Worm (Caenorhabditis elegans) whole organism, L4/young adult: ENCODE data around the gene F59F3.6.

Source experiments
- dao-5 ChIP-seq: sonication (generic microtip); optimal IDR thresholded peaks from 2 replicates; lab custom pipeline; 2016; ENCODE audit warnings: missing genotype, missing genetic modification characterization, moderate library complexity, missing compliant biosample characterization
- him-1 ChIP-seq: sonication (generic microtip); optimal IDR thresholded peaks from 2 replicates; lab custom pipeline; 2016; ENCODE audit warnings: missing genotype, missing genetic modification reagents, missing genetic modification characterization, missing compliant biosample characterization

DNA sequence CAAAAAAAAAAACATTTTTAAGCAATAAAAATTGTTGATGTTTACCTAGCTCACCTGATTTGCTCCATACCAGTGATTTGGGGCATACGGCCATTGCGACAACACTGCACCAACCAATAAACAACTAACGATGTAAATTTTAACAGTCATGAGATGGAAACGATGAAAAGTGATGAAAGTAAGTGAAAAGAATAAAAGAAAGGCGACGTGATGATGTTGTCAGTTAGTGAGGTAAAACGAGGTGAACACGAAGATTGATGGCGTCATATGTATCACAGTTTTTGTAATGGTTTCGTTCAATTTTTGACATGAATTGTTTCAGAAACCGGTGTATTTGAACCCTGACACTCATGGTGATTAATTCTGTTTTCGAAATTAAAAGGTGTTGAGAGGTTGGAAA lies 47.9 kb downstream of the F59F3.6 start, which contains the start of gene K09C8.7:
- TF ChIP-seq him-1 (tag; lab: Kevin White, UChicago), result no peak
- TF ChIP-seq dao-5 (tag; lab: Kevin White, UChicago), result no peak
